Worm (Caenorhabditis elegans) whole organism, L4/young adult: ENCODE results near the gene C17C3.24.

Experiments used
- W03F9.2 ChIP-seq: fragments of 150-350 bp; optimal IDR thresholded peaks from 2 replicates; lab custom pipeline; 2014; ENCODE audit warnings: missing biosample characterization, missing genetic modification characterization
- him-1 ChIP-seq: sonication (generic microtip); optimal IDR thresholded peaks from 2 replicates; lab custom pipeline; 2016; ENCODE audit warnings: missing genotype, missing genetic modification reagents, missing genetic modification characterization, missing compliant biosample characterization

ce11 chrII:5561392-5561791 lies 19.8 kb upstream of the C17C3.24 start, which contains the start of gene C17C3.3:
- TF ChIP-seq W03F9.2 (tag; lab: Kevin White, UChicago): no peak
- no peak for TF ChIP-seq him-1 (tag; lab: Kevin White, UChicago)
